Fruit fly (Drosophila melanogaster) whole organism, embryonic: ENCODE results near the gene Ttc26.

ENCODE experiments used
- BEAF-32 ChIP-seq: fragments of 200-800 bp; sonication (Bioruptor generic); optimal IDR thresholded peaks from 3 replicates; lab custom pipeline; 2017; ENCODE audit warnings: missing biosample characterization, missing genetic modification characterization, mild to moderate bottlenecking, moderate library complexity, missing genetic modification reagents
- C15 ChIP-seq: fragments of 200-800 bp; sonication (Bioruptor generic); IDR thresholded peaks from 3 replicates; pipeline ENCODE4 v1.3.6; 2022; ENCODE audit warnings: missing biosample characterization, missing genetic modification characterization
- CG10543 ChIP-seq: fragments of 200-800 bp; sonication (Bioruptor generic); optimal IDR thresholded peaks from 3 replicates; lab custom pipeline; 2017; ENCODE audit warnings: missing biosample characterization, mild to moderate bottlenecking, missing genetic modification characterization, moderate library complexity
- CG1233 ChIP-seq: fragments of 200-800 bp; sonication (Bioruptor generic); optimal IDR thresholded peaks from 4 replicates; lab custom pipeline; 2018; ENCODE audit warnings: missing biosample characterization, mild to moderate bottlenecking, missing genetic modification characterization
- CG13424 ChIP-seq: fragments of 200-800 bp; sonication (Bioruptor generic); optimal IDR thresholded peaks from 2 replicates; lab custom pipeline; 2019; ENCODE audit warnings: missing biosample characterization, mild to moderate bottlenecking, missing genetic modification characterization, moderate library complexity
- CG13894 ChIP-seq: fragments of 200-800 bp; sonication (Bioruptor generic); optimal IDR thresholded peaks from 3 replicates; lab custom pipeline; 2018; ENCODE audit warnings: missing biosample characterization, mild to moderate bottlenecking, missing genetic modification characterization, moderate library complexity
- CG14667 ChIP-seq: fragments of 200-800 bp; sonication (Bioruptor generic); IDR thresholded peaks from 2 replicates; pipeline ENCODE4 v1.3.6; 2022; ENCODE audit warnings: missing biosample characterization, missing genetic modification characterization
- CG1647 ChIP-seq: fragments of 200-800 bp; sonication (Bioruptor generic); optimal IDR thresholded peaks from 3 replicates; lab custom pipeline; 2016; ENCODE audit warnings: missing biosample characterization, missing genetic modification characterization
- CG16779 ChIP-seq: fragments of 200-800 bp; sonication (Bioruptor generic); IDR thresholded peaks from 2 replicates; pipeline ENCODE4 v1.3.6; 2022; ENCODE audit warnings: missing biosample characterization, missing genetic modification characterization
- CG17802 ChIP-seq: fragments of 200-800 bp; sonication (Bioruptor generic); optimal IDR thresholded peaks from 2 replicates; lab custom pipeline; 2018; ENCODE audit warnings: missing biosample characterization, mild to moderate bottlenecking, missing genetic modification characterization, moderate library complexity
- CG2116 ChIP-seq: fragments of 200-800 bp; sonication (Bioruptor generic); optimal IDR thresholded peaks from 3 replicates; lab custom pipeline; 2018; ENCODE audit warnings: missing biosample characterization, mild to moderate bottlenecking, missing genetic modification characterization
- CG30431 ChIP-seq: fragments of 200-800 bp; sonication (Bioruptor generic); optimal IDR thresholded peaks from 2 replicates; lab custom pipeline; 2017; ENCODE audit warnings: missing biosample characterization, missing genetic modification characterization
- CG34422 ChIP-seq: fragments of 200-800 bp; sonication (Bioruptor generic); IDR thresholded peaks from 3 replicates; pipeline ENCODE4 v1.3.6; 2022; ENCODE audit warnings: missing biosample characterization, missing genetic modification characterization
- CG6683 ChIP-seq: fragments of 200-800 bp; sonication (Bioruptor generic); optimal IDR thresholded peaks from 2 replicates; lab custom pipeline; 2017; ENCODE audit warnings: missing biosample characterization, mild to moderate bottlenecking, missing genetic modification characterization, missing genetic modification reagents
- CG6791 ChIP-seq: fragments of 200-800 bp; sonication (Bioruptor generic); IDR thresholded peaks from 3 replicates; pipeline ENCODE4 v1.3.6; 2022; ENCODE audit warnings: missing biosample characterization, missing genetic modification characterization; ENCODE audit not compliant: partially characterized antibody
- CG7839 ChIP-seq: fragments of 200-800 bp; sonication (Bioruptor generic); optimal IDR thresholded peaks from 3 replicates; lab custom pipeline; 2018; ENCODE audit warnings: missing biosample characterization, mild to moderate bottlenecking, missing genetic modification characterization, moderate library complexity
- CG8290 ChIP-seq, 3 experiments: fragments of 200-800 bp; sonication (Bioruptor generic); optimal IDR thresholded peaks; 2 replicates each; lab custom pipeline; 2016 to 2019; ENCODE audit warnings: missing biosample characterization in 3 of 3, missing genetic modification characterization in 3 of 3, mild to moderate bottlenecking in 2 of 3, moderate library complexity in 1 of 3
- D ChIP-seq, 2 experiments: fragments of 200-800 bp in 1 of 2; fragments of >200 bp in 1 of 2; sonication (Bioruptor generic) in 1 of 2; optimal IDR thresholded peaks; 2 replicates in 1 of 2; 3 replicates in 1 of 2; lab custom pipeline; 2017; ENCODE audit warnings: mild to moderate bottlenecking in 1 of 2, missing biosample characterization in 1 of 2, missing genetic modification characterization in 1 of 2, missing genetic modification reagents in 1 of 2
- Deaf1 ChIP-seq: fragments of 200-800 bp; optimal IDR thresholded peaks from 3 replicates; lab custom pipeline; 2019; ENCODE audit warnings: missing biosample characterization, mild to moderate bottlenecking, missing genetic modification characterization, moderate library complexity
- Dll ChIP-seq: fragments of 200-800 bp; sonication (Bioruptor generic); IDR thresholded peaks from 4 replicates; pipeline ENCODE4 v1.3.6; 2022; ENCODE audit warnings: missing biosample characterization, missing genetic modification characterization; ENCODE audit not compliant: partially characterized antibody
- Doc3 ChIP-seq: fragments of 200-800 bp; sonication (Bioruptor generic); IDR thresholded peaks from 3 replicates; pipeline ENCODE4 v1.3.6; 2022; ENCODE audit warnings: missing biosample characterization, missing genetic modification characterization; ENCODE audit not compliant: partially characterized antibody
- HmgZ ChIP-seq: fragments of 200-800 bp; sonication (Bioruptor generic); optimal IDR thresholded peaks from 2 replicates; lab custom pipeline; 2018; ENCODE audit warnings: missing biosample characterization, mild to moderate bottlenecking, missing genetic modification characterization
- Jarid2 ChIP-seq: fragments of 200-800 bp; sonication (Bioruptor generic); optimal IDR thresholded peaks from 3 replicates; lab custom pipeline; 2017; ENCODE audit warnings: mild to moderate bottlenecking, missing biosample characterization, missing genetic modification reagents, missing genetic modification characterization
- Med ChIP-seq: fragments of 200-800 bp; sonication (Bioruptor generic); peaks from one replicate; lab custom pipeline; 2016; ENCODE audit warnings: missing biosample characterization, missing genetic modification characterization, mild to moderate bottlenecking, inconsistent platforms, moderate library complexity
- NFAT ChIP-seq: fragments of 200-800 bp; sonication (Bioruptor generic); IDR thresholded peaks from 2 replicates; pipeline ENCODE4 v1.3.6; 2022; ENCODE audit warnings: missing biosample characterization, missing genetic modification characterization
- Poxn ChIP-seq: fragments of 200-800 bp; sonication (Bioruptor generic); IDR thresholded peaks from 2 replicates; pipeline ENCODE4 v1.3.6; 2022; ENCODE audit warnings: missing biosample characterization, missing genetic modification characterization
- Sin3A ChIP-seq: fragments of >200 bp; optimal IDR thresholded peaks from 2 replicates; lab custom pipeline; 2018
- Usf ChIP-seq: fragments of 200-800 bp; sonication (Bioruptor generic); optimal IDR thresholded peaks from 2 replicates; lab custom pipeline; 2017; ENCODE audit warnings: missing genotype, missing biosample characterization, missing genetic modification characterization
- abd-A ChIP-seq: fragments of 200-800 bp; sonication (Bioruptor generic); optimal IDR thresholded peaks from 3 replicates; lab custom pipeline; 2019; ENCODE audit warnings: missing biosample characterization, mild to moderate bottlenecking, missing genetic modification characterization, moderate library complexity
- bsh ChIP-seq, 2 experiments: fragments of 200-800 bp; sonication (Bioruptor generic); optimal IDR thresholded peaks; 2 replicates each; lab custom pipeline; 2017 to 2018; ENCODE audit warnings: mild to moderate bottlenecking in 2 of 2, missing biosample characterization in 2 of 2, missing genetic modification characterization in 2 of 2, moderate library complexity in 1 of 2
- cas ChIP-seq: fragments of 200-800 bp; sonication (Bioruptor generic); IDR thresholded peaks from 2 replicates; pipeline ENCODE4 v1.3.6; 2022; ENCODE audit warnings: missing biosample characterization, missing genetic modification characterization
- chinmo ChIP-seq: fragments of 200-800 bp; sonication (Bioruptor generic); IDR thresholded peaks from 4 replicates; pipeline ENCODE4 v1.3.6; 2022; ENCODE audit warnings: missing biosample characterization, missing genetic modification characterization; ENCODE audit not compliant: partially characterized antibody
- crc ChIP-seq: fragments of 200-800 bp; sonication (Bioruptor generic); optimal IDR thresholded peaks from 2 replicates; lab custom pipeline; 2016; ENCODE audit warnings: missing biosample characterization, missing genetic modification characterization
- eve ChIP-seq, 2 experiments: fragments of >200 bp; optimal IDR thresholded peaks; 2 replicates each; lab custom pipeline; 2017; ENCODE audit warnings: missing biosample characterization in 2 of 2, missing genetic modification characterization in 2 of 2
- h ChIP-seq: fragments of >200 bp; optimal IDR thresholded peaks from 2 replicates; lab custom pipeline; 2017
- ind ChIP-seq: fragments of 200-800 bp; sonication (Bioruptor generic); optimal IDR thresholded peaks from 3 replicates; lab custom pipeline; 2016; ENCODE audit warnings: missing biosample characterization, missing genetic modification characterization
- lola ChIP-seq, 3 experiments: fragments of >200 bp in 2 of 3; fragments of 200-800 bp in 1 of 3; sonication (Bioruptor generic) in 1 of 3; optimal IDR thresholded peaks; 2 replicates each; lab custom pipeline; 2017 to 2019; ENCODE audit warnings: missing biosample characterization in 3 of 3, missing genetic modification characterization in 3 of 3, mild to moderate bottlenecking in 1 of 3, moderate library complexity in 1 of 3
- lov ChIP-seq, 2 experiments: fragments of 200-800 bp in 1 of 2; fragments of >200 bp in 1 of 2; sonication (Bioruptor generic) in 1 of 2; IDR thresholded peaks in 1 of 2; optimal IDR thresholded peaks in 1 of 2; 2 replicates in 1 of 2; 3 replicates in 1 of 2; pipeline versions ENCODE4 v1.3.6 to Lab custom; 2017 to 2022; ENCODE audit warnings: missing biosample characterization in 1 of 2, missing genetic modification characterization in 1 of 2
- nom ChIP-seq: fragments of 200-800 bp; sonication (Bioruptor generic); optimal IDR thresholded peaks from 2 replicates; lab custom pipeline; 2017; ENCODE audit warnings: missing biosample characterization, missing genetic modification characterization, mild to moderate bottlenecking, moderate library complexity, missing genetic modification reagents
- onecut ChIP-seq: fragments of 200-800 bp; sonication (Bioruptor generic); IDR thresholded peaks from 2 replicates; pipeline ENCODE4 v1.3.6; 2022; ENCODE audit warnings: missing biosample characterization, missing genetic modification characterization
- sd ChIP-seq: fragments of 200-800 bp; sonication (Bioruptor generic); optimal IDR thresholded peaks from 3 replicates; lab custom pipeline; 2018; ENCODE audit warnings: missing biosample characterization, mild to moderate bottlenecking, missing genetic modification characterization, moderate library complexity
- sens-2 ChIP-seq: fragments of 200-800 bp; sonication (Bioruptor generic); IDR thresholded peaks from 2 replicates; pipeline ENCODE4 v1.3.6; 2022; ENCODE audit warnings: missing biosample characterization, missing genetic modification characterization
- shn ChIP-seq: fragments of 200-800 bp; sonication (Bioruptor generic); optimal IDR thresholded peaks from 3 replicates; lab custom pipeline; 2016; ENCODE audit warnings: missing biosample characterization, missing genetic modification characterization
- sr ChIP-seq: fragments of 200-800 bp; sonication (Bioruptor generic); IDR thresholded peaks from 3 replicates; pipeline ENCODE4 v1.3.6; 2022; ENCODE audit warnings: missing biosample characterization, missing genetic modification characterization
- trem ChIP-seq: fragments of 200-800 bp; optimal IDR thresholded peaks from 3 replicates; lab custom pipeline; 2019; ENCODE audit warnings: missing biosample characterization, mild to moderate bottlenecking, missing genetic modification characterization, moderate library complexity
- tup ChIP-seq: fragments of 200-800 bp; sonication (Bioruptor generic); optimal IDR thresholded peaks from 2 replicates; lab custom pipeline; 2016; ENCODE audit warnings: missing biosample characterization, mild to moderate bottlenecking, missing genetic modification characterization, moderate library complexity

Ttc26 gene

DNA sequence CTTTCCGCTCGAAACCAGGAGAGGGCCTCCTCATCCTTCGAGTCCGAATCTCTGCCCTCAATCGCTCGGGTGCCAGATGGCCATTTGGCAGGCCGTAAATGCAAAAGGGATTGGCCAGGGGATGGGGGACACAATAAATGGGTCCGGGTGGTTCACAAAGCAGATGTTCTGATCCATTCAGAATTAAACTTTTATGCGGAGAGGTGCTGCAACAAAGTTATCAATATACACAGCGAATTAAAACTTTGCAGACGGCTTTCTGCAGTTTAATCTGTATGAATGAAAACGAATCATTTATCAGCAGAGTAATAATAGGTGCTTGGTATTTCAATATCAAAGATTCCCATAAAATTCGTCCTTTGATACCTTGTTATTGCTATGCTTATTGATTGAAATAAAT is 33.1 kb downstream of the Ttc26 start:
- TF ChIP-seq CG14667 (no peak), abd-A (tag; lab: Kevin White, UChicago) (peak; percentile 32)

DNA sequence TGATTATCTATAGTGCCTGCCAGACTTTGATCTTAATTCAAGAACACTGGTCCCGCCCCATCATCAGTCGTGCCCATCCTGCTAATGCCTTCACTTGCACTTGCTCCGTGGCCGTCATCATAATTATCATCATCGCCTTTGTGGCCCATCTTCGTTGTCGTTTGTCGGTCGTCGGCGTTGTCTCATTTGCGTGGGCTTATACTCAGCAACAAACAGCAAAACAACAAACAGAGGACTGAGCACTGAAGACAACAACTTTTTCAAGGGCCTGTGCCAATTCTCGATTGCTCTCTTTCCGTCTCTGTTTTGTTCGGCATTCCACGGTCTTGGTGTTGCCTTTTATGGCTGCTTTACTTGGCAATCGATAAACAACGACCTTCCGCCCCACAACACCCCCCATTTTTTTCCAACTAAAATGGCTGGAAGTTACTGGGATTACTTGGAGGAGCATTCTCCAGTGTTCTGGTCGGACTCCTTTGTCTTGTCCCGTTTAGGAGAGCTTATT is 33.7 kb downstream of the Ttc26 start:
- TF ChIP-seq CG7839 (no peak), lola (GFP tag; optimal IDR thresholded peaks at IDR 0.05; lab: Kevin White, UChicago) (no peak), CG34422 (GFP tag; lab: Robert Waterston, UW) (no peak), cas (GFP tag; lab: Robert Waterston, UW) (no peak), onecut (GFP tag; lab: Robert Waterston, UW) (peak; percentile 44), HmgZ (no peak), Dll (GFP tag; lab: Robert Waterston, UW) (no peak), CG30431 (no peak), Poxn (GFP tag; lab: Robert Waterston, UW) (no peak), eve (GFP tag; optimal IDR thresholded peaks at IDR 0.05; lab: Kevin White, UChicago) (no peak), abd-A (tag; lab: Kevin White, UChicago) (no peak), CG17802 (no peak), shn (GFP tag; lab: Kevin White, UChicago) (no peak), sr (GFP tag; lab: Robert Waterston, UW) (peak; percentile 67; the same call in 2 of the 3 replicates), bsh (GFP tag; optimal IDR thresholded peaks at IDR 0.05; lab: Kevin White, UChicago) (peak in 1 of 2 experiments; percentile 48), CG2116 (GFP tag; lab: Kevin White, UChicago) (no peak), BEAF-32 (GFP tag; lab: Kevin White, UChicago) (no peak), CG6683 (no peak), CG6791 (GFP tag; lab: Robert Waterston, UW) (no peak), Sin3A (lab: Kevin White, UChicago) (no peak), sd (peak; percentile 41)
- TF ChIP-seq, all 482 proteins: peak for 4

DNA sequence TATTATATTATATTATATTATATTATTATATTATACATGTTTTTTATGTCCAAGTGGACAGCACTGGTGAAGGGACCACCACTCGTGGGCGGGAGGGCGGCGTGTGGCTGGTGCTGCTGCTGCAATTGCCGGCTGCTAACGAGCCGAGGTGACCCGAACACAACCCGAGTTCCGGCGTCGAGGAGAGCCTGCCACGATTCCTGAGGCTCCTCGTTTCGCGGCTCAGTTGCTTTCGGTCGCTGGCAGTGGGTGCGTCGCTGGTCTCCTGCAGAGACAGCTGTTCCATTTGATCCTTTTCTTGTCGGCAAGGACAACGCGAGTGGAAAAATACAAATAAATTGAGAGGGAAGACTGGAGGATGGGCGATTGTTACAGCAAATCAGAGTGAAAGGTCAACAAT is 36.2 kb downstream of the Ttc26 start:
- TF ChIP-seq NFAT (GFP tag; lab: Robert Waterston, UW) (no peak), chinmo (GFP tag; lab: Robert Waterston, UW) (0 out of 4 replicates have a peak, but pooled peaks have one; percentile 22), Jarid2 (GFP tag; lab: Kevin White, UChicago) (peak; percentile 29), crc (GFP tag; lab: Kevin White, UChicago) (no peak), CG16779 (GFP tag; lab: Robert Waterston, UW) (0 out of 2 replicates have a peak, but pooled peaks have one; percentile 12), CG1647 (GFP tag; lab: Kevin White, UChicago) (no peak), Med (GFP tag; lab: Kevin White, UChicago) (peak; percentile 81), nom (peak; percentile 47), CG10543 (GFP tag; lab: Kevin White, UChicago) (peak; percentile 11), CG13894 (tag; lab: Kevin White, UChicago) (peak; percentile 11), CG13424 (tag; lab: Kevin White, UChicago) (no peak), trem (peak; percentile 32), ind (GFP tag; lab: Kevin White, UChicago) (no peak), CG8290 (GFP tag; optimal IDR thresholded peaks at IDR 0.05; lab: Kevin White, UChicago) (no peak), CG8290 (tag; optimal IDR thresholded peaks at IDR 0.05; lab: Kevin White, UChicago) (peak in 1 of 2 experiments; percentile 9), h (lab: Kevin White, UChicago) (no peak), tup (GFP tag; lab: Kevin White, UChicago) (no peak), CG1233 (GFP tag; lab: Kevin White, UChicago) (peak; percentile 54), sens-2 (no peak), Usf (no peak), C15 (GFP tag; lab: Robert Waterston, UW) (no peak), lov (optimal IDR thresholded peaks at IDR 0.05; lab: Kevin White, UChicago) (no peak), lov (GFP tag; IDR thresholded peaks at IDR 0.05; lab: Robert Waterston, UW) (0 out of 3 replicates have a peak, but pooled peaks have one; percentile 38), Doc3 (GFP tag; lab: Robert Waterston, UW) (no peak), Deaf1 (tag; lab: Kevin White, UChicago) (peak; percentile 97), D (optimal IDR thresholded peaks at IDR 0.05; lab: Kevin White, UChicago) (peak; percentile 44), D (GFP tag; optimal IDR thresholded peaks at IDR 0.05; lab: Kevin White, UChicago) (no peak)
